Fruit fly (Drosophila melanogaster): ENCODE measurements around the gene CG14826.

Gene CG14826

dm6 chr3L:7250469-7250868 lies 16.2 kb downstream of the CG14826 start, which contains the start of gene MED4 (continued):
- TF ChIP-seq Dbx (GFP tag; IDR thresholded peaks at IDR 0.05) (peak; percentile 83), CkIIα-i1 (GFP tag; IDR thresholded peaks at IDR 0.05) (no peak), hbn (GFP tag; IDR thresholded peaks at IDR 0.05; ENCODE audit: partially characterized antibody) (no peak), H15 (GFP tag; IDR thresholded peaks at IDR 0.05) (peak; percentile 66; the same call in 2 of the 3 replicates), CG9437 (GFP tag; optimal IDR thresholded peaks at IDR 0.05) (peak; percentile 32), D19B (GFP tag; optimal IDR thresholded peaks at IDR 0.05) (peak; percentile 56), Aef1 (GFP tag; IDR thresholded peaks at IDR 0.05) (peak; percentile 67; the same call in 2 of the 3 replicates), HLH3B (GFP tag; IDR thresholded peaks at IDR 0.05) (peak; percentile 65), CG12659 (GFP tag; optimal IDR thresholded peaks at IDR 0.05) (peak; percentile 91), odd (GFP tag; optimal IDR thresholded peaks at IDR 0.05) (peak; percentile 45), trh (GFP tag; optimal IDR thresholded peaks at IDR 0.05) (peak; percentile 48), her (GFP tag; optimal IDR thresholded peaks at IDR 0.05) (peak; percentile 90), CG33213 (GFP tag; optimal IDR thresholded peaks at IDR 0.05) (peak; percentile 82), Sin3A (optimal IDR thresholded peaks at IDR 0.05) (peak; percentile 60), repo (GFP tag; optimal IDR thresholded peaks at IDR 0.05) (peak; percentile 83), CG6854 (GFP tag; optimal IDR thresholded peaks at IDR 0.05) (peak; percentile 73), CG7786 (GFP tag; optimal IDR thresholded peaks at IDR 0.05) (peak; percentile 87), psq (GFP tag; optimal IDR thresholded peaks at IDR 0.05) (peak; percentile 11), Side (GFP tag; optimal IDR thresholded peaks at IDR 0.05) (peak; percentile 90), CG32767 (GFP tag; IDR thresholded peaks at IDR 0.05) (peak; percentile 74), da (GFP tag; optimal IDR thresholded peaks at IDR 0.05) (peak; percentile 37), gsb (GFP tag; IDR thresholded peaks at IDR 0.05) (peak; percentile 49), CG7271 (tag; optimal IDR thresholded peaks at IDR 0.05) (no peak), ro (GFP tag; IDR thresholded peaks at IDR 0.05) (no peak), CG17385 (GFP tag; optimal IDR thresholded peaks at IDR 0.05) (peak; percentile 67), CG4360 (GFP tag; IDR thresholded peaks at IDR 0.05) (peak; percentile 12; the same call in 1 of the 2 replicates), CG8765 (GFP tag; IDR thresholded peaks at IDR 0.05) (no peak), crol (GFP tag; IDR thresholded peaks at IDR 0.05) (no peak), CG13123 (GFP tag; optimal IDR thresholded peaks at IDR 0.05) (peak; percentile 71), Hmr (GFP tag; optimal IDR thresholded peaks at IDR 0.05) (peak; percentile 88), sqz (GFP tag; optimal IDR thresholded peaks at IDR 0.05) (no peak), CG13775 (GFP tag; optimal IDR thresholded peaks at IDR 0.05) (peak; percentile 55), Sox102F (GFP tag; optimal IDR thresholded peaks at IDR 0.05) (peak; percentile 75), Myb (GFP tag; optimal IDR thresholded peaks at IDR 0.05) (peak; percentile 75), Gug (GFP tag; IDR thresholded peaks at IDR 0.05) (peak; percentile 64; the same call in 3 of the 4 replicates), Doc2 (GFP tag; IDR thresholded peaks at IDR 0.05) (no peak), CG1832 (GFP tag; optimal IDR thresholded peaks at IDR 0.05) (no peak), nmo (GFP tag; optimal IDR thresholded peaks at IDR 0.05) (peak; percentile 74), Usf (GFP tag; optimal IDR thresholded peaks at IDR 0.05) (peak; percentile 19), peb (GFP tag; IDR thresholded peaks at IDR 0.05) (peak; percentile 37; the same call in 1 of the 2 replicates), CG14860 (GFP tag; IDR thresholded peaks at IDR 0.05; ENCODE audit: partially characterized antibody) (no peak), shn (GFP tag; optimal IDR thresholded peaks at IDR 0.05) (peak; percentile 82), sob (GFP tag; IDR thresholded peaks at IDR 0.05) (peak; percentile 82), CG7357 (GFP tag; IDR thresholded peaks at IDR 0.05) (peak; percentile 42; the same call in 1 of the 3 replicates), CG2889 (GFP tag; IDR thresholded peaks at IDR 0.05) (peak; percentile 61; the same call in 2 of the 3 replicates), lmd (GFP tag; IDR thresholded peaks at IDR 0.05) (peak; percentile 83), CG6683 (GFP tag; optimal IDR thresholded peaks at IDR 0.05) (peak; percentile 68), CG7928 (GFP tag; optimal IDR thresholded peaks at IDR 0.05) (peak; percentile 37), Hr3 (GFP tag; optimal IDR thresholded peaks at IDR 0.05) (peak; percentile 70), Ravus (GFP tag; IDR thresholded peaks at IDR 0.05) (no peak), dysf (GFP tag; IDR thresholded peaks at IDR 0.05) (peak; percentile 78), stwl (tag; optimal IDR thresholded peaks at IDR 0.05) (peak; percentile 76)

All from whole organism, embryonic.